Fruit fly (Drosophila melanogaster) whole organism, embryonic: ENCODE results near the gene Syx8.

Experiments
- BEAF-32 ChIP-seq: fragments of 200-800 bp; sonication (Bioruptor generic); optimal IDR thresholded peaks from 3 replicates; lab custom pipeline; 2017; ENCODE audit warnings: missing biosample characterization, missing genetic modification characterization, mild to moderate bottlenecking, moderate library complexity, missing genetic modification reagents
- Bdp1 ChIP-seq: fragments of 200-800 bp; sonication (Bioruptor generic); optimal IDR thresholded peaks from 3 replicates; lab custom pipeline; 2016; ENCODE audit warnings: missing biosample characterization, missing genetic modification characterization
- CG10321 ChIP-seq: fragments of 200-800 bp; sonication (Bioruptor generic); IDR thresholded peaks from 2 replicates; pipeline ENCODE4 v1.3.6; 2022; ENCODE audit warnings: missing biosample characterization, missing genetic modification characterization
- CG11093 ChIP-seq: fragments of 200-800 bp; sonication (Bioruptor generic); IDR thresholded peaks from 3 replicates; pipeline ENCODE4 v1.3.6; 2022; ENCODE audit warnings: missing biosample characterization, missing genetic modification characterization
- CG11696 ChIP-seq: fragments of 200-800 bp; sonication (Bioruptor generic); IDR thresholded peaks from 2 replicates; pipeline ENCODE4 v1.3.6; 2022; ENCODE audit warnings: missing biosample characterization, missing genetic modification characterization
- CG13123 ChIP-seq: fragments of 200-800 bp; sonication (Bioruptor generic); optimal IDR thresholded peaks from 2 replicates; lab custom pipeline; 2016; ENCODE audit warnings: missing biosample characterization, missing genetic modification characterization
- CG15479 ChIP-seq: fragments of 200-800 bp; sonication (Bioruptor generic); optimal IDR thresholded peaks from 3 replicates; lab custom pipeline; 2019; ENCODE audit warnings: missing biosample characterization, mild to moderate bottlenecking, missing genetic modification characterization, moderate library complexity
- CG15601 ChIP-seq: fragments of 200-800 bp; sonication (Bioruptor generic); optimal IDR thresholded peaks from 3 replicates; lab custom pipeline; 2019; ENCODE audit warnings: missing biosample characterization, mild to moderate bottlenecking, missing genetic modification characterization, moderate library complexity
- CG16779 ChIP-seq: fragments of 200-800 bp; sonication (Bioruptor generic); IDR thresholded peaks from 2 replicates; pipeline ENCODE4 v1.3.6; 2022; ENCODE audit warnings: missing biosample characterization, missing genetic modification characterization
- CG2202 ChIP-seq: fragments of 200-800 bp; sonication (Bioruptor generic); optimal IDR thresholded peaks from 2 replicates; lab custom pipeline; 2018; ENCODE audit warnings: missing biosample characterization, mild to moderate bottlenecking, missing genetic modification characterization
- CG2712 ChIP-seq: fragments of 200-800 bp; optimal IDR thresholded peaks from 3 replicates; lab custom pipeline; 2019; ENCODE audit warnings: missing biosample characterization, mild to moderate bottlenecking, missing genetic modification characterization, moderate library complexity
- CG2889 ChIP-seq: fragments of 200-800 bp; sonication (Bioruptor generic); IDR thresholded peaks from 3 replicates; pipeline ENCODE4 v1.3.6; 2022; ENCODE audit warnings: missing biosample characterization, missing genetic modification characterization
- CG3065 ChIP-seq: fragments of 200-800 bp; sonication (Bioruptor generic); optimal IDR thresholded peaks from 2 replicates; lab custom pipeline; 2016; ENCODE audit warnings: missing biosample characterization, missing genetic modification characterization
- CG32532 ChIP-seq: fragments of 200-800 bp; sonication (Bioruptor generic); IDR thresholded peaks from 2 replicates; pipeline ENCODE4 v1.3.6; 2022; ENCODE audit warnings: missing biosample characterization, missing genetic modification characterization
- CG33213 ChIP-seq: fragments of 200-800 bp; sonication (Bioruptor generic); optimal IDR thresholded peaks from 3 replicates; lab custom pipeline; 2016; ENCODE audit warnings: missing biosample characterization, missing genetic modification characterization
- CG3995 ChIP-seq: fragments of 200-800 bp; sonication (Bioruptor generic); optimal IDR thresholded peaks from 3 replicates; lab custom pipeline; 2016; ENCODE audit warnings: missing biosample characterization, missing genetic modification characterization
- CG5245 ChIP-seq: fragments of 200-800 bp; sonication (Bioruptor generic); optimal IDR thresholded peaks from 3 replicates; lab custom pipeline; 2016; ENCODE audit warnings: missing biosample characterization, missing genetic modification characterization
- CG7928 ChIP-seq: fragments of 200-800 bp; sonication (Bioruptor generic); optimal IDR thresholded peaks from 2 replicates; lab custom pipeline; 2017; ENCODE audit warnings: missing biosample characterization, mild to moderate bottlenecking, missing genetic modification characterization
- CG7963 ChIP-seq: fragments of 200-800 bp; sonication (Bioruptor generic); IDR thresholded peaks from 3 replicates; pipeline ENCODE4 v1.3.6; 2022; ENCODE audit warnings: missing biosample characterization, missing genetic modification characterization; ENCODE audit not compliant: partially characterized antibody
- CG7987 ChIP-seq: fragments of 200-800 bp; sonication (Bioruptor generic); optimal IDR thresholded peaks from 2 replicates; lab custom pipeline; 2018; ENCODE audit warnings: missing biosample characterization, mild to moderate bottlenecking, missing genetic modification characterization, moderate library complexity
- Deaf1 ChIP-seq: fragments of 200-800 bp; optimal IDR thresholded peaks from 3 replicates; lab custom pipeline; 2019; ENCODE audit warnings: missing biosample characterization, mild to moderate bottlenecking, missing genetic modification characterization, moderate library complexity
- GATAe ChIP-seq: fragments of 200-800 bp; sonication (Bioruptor generic); conservative IDR thresholded peaks from 2 replicates; pipeline ENCODE4 v1.3.6; 2022; ENCODE audit warnings: missing biosample characterization, missing genetic modification characterization
- HmgD ChIP-seq: fragments of 200-800 bp; sonication (Bioruptor generic); optimal IDR thresholded peaks from 3 replicates; lab custom pipeline; 2016; ENCODE audit warnings: missing biosample characterization, missing genetic modification characterization
- Meics ChIP-seq: fragments of 200-800 bp; sonication (Bioruptor generic); optimal IDR thresholded peaks from 2 replicates; lab custom pipeline; 2017; ENCODE audit warnings: missing biosample characterization, mild to moderate bottlenecking, missing genetic modification characterization
- Nf-YB ChIP-seq: fragments of 200-800 bp; sonication (Bioruptor generic); optimal IDR thresholded peaks from 3 replicates; lab custom pipeline; 2019; ENCODE audit warnings: missing biosample characterization, mild to moderate bottlenecking, missing genetic modification characterization, moderate library complexity
- Opbp ChIP-seq: fragments of 200-800 bp; sonication (Bioruptor generic); IDR thresholded peaks from 3 replicates; pipeline ENCODE4 v1.3.6; 2022; ENCODE audit warnings: missing biosample characterization, missing genetic modification characterization; ENCODE audit not compliant: partially characterized antibody
- PHDP ChIP-seq: fragments of 200-800 bp; sonication (Bioruptor generic); optimal IDR thresholded peaks from 3 replicates; lab custom pipeline; 2018; ENCODE audit warnings: missing biosample characterization, mild to moderate bottlenecking, missing genetic modification characterization, moderate library complexity
- Rfx ChIP-seq: fragments of 200-800 bp; sonication (Bioruptor generic); IDR thresholded peaks from 2 replicates; pipeline ENCODE4 v1.3.6; 2022; ENCODE audit warnings: missing biosample characterization, missing genetic modification characterization
- Scr ChIP-seq: fragments of 200-800 bp; sonication (Bioruptor generic); IDR thresholded peaks from 2 replicates; pipeline ENCODE4 v1.3.6; 2022; ENCODE audit warnings: missing biosample characterization, missing genetic modification characterization; ENCODE audit not compliant: partially characterized antibody
- Sox102F ChIP-seq: fragments of 200-800 bp; sonication (Bioruptor generic); optimal IDR thresholded peaks from 2 replicates; lab custom pipeline; 2018; ENCODE audit warnings: missing biosample characterization, mild to moderate bottlenecking, missing genetic modification characterization, moderate library complexity
- Taf1 ChIP-seq: fragments of 200-800 bp; sonication (Bioruptor generic); IDR thresholded peaks from 2 replicates; pipeline ENCODE4 v1.3.6; 2022; ENCODE audit warnings: missing biosample characterization, missing genetic modification characterization
- Tbp ChIP-seq: fragments of >200 bp; optimal IDR thresholded peaks from 2 replicates; lab custom pipeline; 2018; ENCODE audit warnings: missing biosample characterization, missing genetic modification characterization
- Trl ChIP-seq, 3 experiments: fragments of >200 bp in 2 of 3; fragments of 200-800 bp in 1 of 3; sonication (Bioruptor generic) in 1 of 3; optimal IDR thresholded peaks; 2 replicates in 1 of 3; 3 replicates in 2 of 3; lab custom pipeline; 2016 to 2017; ENCODE audit warnings: missing biosample characterization in 1 of 3, missing genetic modification characterization in 1 of 3
- ap ChIP-seq: fragments of 200-800 bp; sonication (Bioruptor generic); IDR thresholded peaks from 2 replicates; pipeline ENCODE4 v1.3.6; 2022; ENCODE audit warnings: missing biosample characterization, missing genetic modification characterization
- caup ChIP-seq: fragments of 200-800 bp; sonication (Bioruptor generic); optimal IDR thresholded peaks from 3 replicates; lab custom pipeline; 2017; ENCODE audit warnings: missing biosample characterization, mild to moderate bottlenecking, missing genetic modification characterization, moderate library complexity; ENCODE audit not compliant: severe bottlenecking
- crc ChIP-seq: fragments of 200-800 bp; sonication (Bioruptor generic); optimal IDR thresholded peaks from 2 replicates; lab custom pipeline; 2016; ENCODE audit warnings: missing biosample characterization, missing genetic modification characterization
- crp ChIP-seq, 2 experiments: fragments of 200-800 bp; sonication (Bioruptor generic); optimal IDR thresholded peaks; 2 replicates in 1 of 2; 3 replicates in 1 of 2; lab custom pipeline; 2017; ENCODE audit warnings: missing biosample characterization in 2 of 2, missing genetic modification characterization in 2 of 2, mild to moderate bottlenecking in 1 of 2, moderate library complexity in 1 of 2
- cwo ChIP-seq: fragments of 200-800 bp; sonication (Bioruptor generic); optimal IDR thresholded peaks from 3 replicates; lab custom pipeline; 2017; ENCODE audit warnings: missing biosample characterization, missing genetic modification characterization, mild to moderate bottlenecking, moderate library complexity, missing genetic modification reagents
- h ChIP-seq: fragments of >200 bp; optimal IDR thresholded peaks from 2 replicates; lab custom pipeline; 2017
- ham ChIP-seq: fragments of 200-800 bp; sonication (Bioruptor generic); IDR thresholded peaks from 2 replicates; pipeline ENCODE4 v1.3.6; 2022; ENCODE audit warnings: missing biosample characterization, missing genetic modification characterization
- ind ChIP-seq: fragments of 200-800 bp; sonication (Bioruptor generic); optimal IDR thresholded peaks from 3 replicates; lab custom pipeline; 2016; ENCODE audit warnings: missing biosample characterization, missing genetic modification characterization
- mam ChIP-seq: fragments of 200-800 bp; sonication (Bioruptor generic); optimal IDR thresholded peaks from 3 replicates; lab custom pipeline; 2016; ENCODE audit warnings: missing biosample characterization, missing genetic modification characterization
- row ChIP-seq: fragments of 200-800 bp; sonication (Bioruptor generic); IDR thresholded peaks from 3 replicates; pipeline ENCODE4 v1.3.6; 2022; ENCODE audit warnings: missing biosample characterization, missing genetic modification characterization
- run ChIP-seq: fragments of 200-800 bp; sonication (Bioruptor generic); optimal IDR thresholded peaks from 3 replicates; lab custom pipeline; 2018; ENCODE audit warnings: missing biosample characterization, mild to moderate bottlenecking, missing genetic modification characterization
- shn ChIP-seq: fragments of 200-800 bp; sonication (Bioruptor generic); optimal IDR thresholded peaks from 3 replicates; lab custom pipeline; 2016; ENCODE audit warnings: missing biosample characterization, missing genetic modification characterization
- sisA ChIP-seq: fragments of 200-800 bp; sonication (Bioruptor generic); IDR thresholded peaks from 2 replicates; pipeline ENCODE4 v1.3.6; 2022; ENCODE audit warnings: missing biosample characterization, missing genetic modification characterization
- so ChIP-seq: fragments of 200-800 bp; sonication (Bioruptor generic); IDR thresholded peaks from 3 replicates; pipeline ENCODE4 v1.3.6; 2022; ENCODE audit warnings: missing biosample characterization, missing genetic modification characterization
- tgo ChIP-seq: fragments of 200-800 bp; sonication (Bioruptor generic); IDR thresholded peaks from 3 replicates; pipeline ENCODE4 v1.3.6; 2022; ENCODE audit warnings: missing biosample characterization, missing genetic modification characterization
- tio ChIP-seq: fragments of 200-800 bp; sonication (Bioruptor generic); optimal IDR thresholded peaks from 2 replicates; lab custom pipeline; 2017; ENCODE audit warnings: missing biosample characterization, missing genetic modification characterization, inconsistent platforms
- unpg ChIP-seq: fragments of 200-800 bp; sonication (Bioruptor generic); optimal IDR thresholded peaks from 3 replicates; lab custom pipeline; 2018; ENCODE audit warnings: missing biosample characterization, mild to moderate bottlenecking, missing genetic modification characterization, moderate library complexity

The Syx8 gene

dm6 chr3L:16615132-16615709 is 28.4 kb upstream of the Syx8 start, which contains the start of gene Mo25 (continued):
- TF ChIP-seq cwo (GFP tag; lab: Kevin White, UChicago) (no peak), crp (GFP tag; optimal IDR thresholded peaks at IDR 0.05; lab: Kevin White, UChicago) (no peak), Tbp (GFP tag; lab: Kevin White, UChicago) (no peak), CG2202 (tag; lab: Kevin White, UChicago) (no peak), Meics (peak; percentile 34), Trl (optimal IDR thresholded peaks at IDR 0.05; lab: Kevin White, UChicago) (no peak), Trl (GFP tag; optimal IDR thresholded peaks at IDR 0.05; lab: Kevin White, UChicago) (no peak), CG16779 (GFP tag; lab: Robert Waterston, UW) (no peak), CG33213 (no peak), PHDP (tag; lab: Kevin White, UChicago) (peak; percentile 35), Opbp (GFP tag; lab: Robert Waterston, UW) (peak; percentile 81), CG15601 (tag; lab: Kevin White, UChicago) (peak; percentile 60), GATAe (no peak), CG2889 (no peak), CG10321 (no peak; the same call in 1 of the 2 replicates), CG7963 (GFP tag; lab: Robert Waterston, UW) (peak; percentile 60; the same call in 1 of the 3 replicates), CG15479 (GFP tag; lab: Kevin White, UChicago) (no peak), mam (peak; percentile 7), run (tag; lab: Kevin White, UChicago) (no peak), shn (GFP tag; lab: Kevin White, UChicago) (no peak), Scr (GFP tag; lab: Robert Waterston, UW) (peak; percentile 72), CG3065 (GFP tag; lab: Kevin White, UChicago) (no peak), crc (GFP tag; lab: Kevin White, UChicago) (no peak), h (lab: Kevin White, UChicago) (no peak), CG3995 (GFP tag; lab: Kevin White, UChicago) (peak; percentile 13), CG11093 (GFP tag; lab: Robert Waterston, UW) (no peak), CG7987 (no peak), tgo (GFP tag; lab: Robert Waterston, UW) (no peak), Deaf1 (peak; percentile 17), Nf-YB (no peak), Taf1 (GFP tag; lab: Robert Waterston, UW) (no peak), ap (GFP tag; lab: Robert Waterston, UW) (0 out of 2 replicates have a peak, but pooled peaks have one; percentile 2), so (GFP tag; lab: Robert Waterston, UW) (no peak), sisA (GFP tag; lab: Robert Waterston, UW) (no peak), CG7928 (GFP tag; lab: Kevin White, UChicago) (peak; percentile 93), CG11696 (GFP tag; lab: Robert Waterston, UW) (no peak), ham (GFP tag; lab: Robert Waterston, UW) (no peak), tio (no peak), CG2712 (tag; lab: Kevin White, UChicago) (peak; percentile 65), row (GFP tag; lab: Robert Waterston, UW) (peak; percentile 58; the same call in 2 of the 3 replicates), caup (GFP tag; lab: Kevin White, UChicago) (peak; percentile 43), unpg (GFP tag; lab: Kevin White, UChicago) (no peak), ind (GFP tag; lab: Kevin White, UChicago) (peak; percentile 40), HmgD (GFP tag; lab: Kevin White, UChicago) (no peak), Rfx (GFP tag; lab: Robert Waterston, UW) (peak; percentile 77), CG5245 (GFP tag; lab: Kevin White, UChicago) (peak; percentile 18), BEAF-32 (GFP tag; lab: Kevin White, UChicago) (peak; percentile 79), Sox102F (GFP tag; lab: Kevin White, UChicago) (no peak), CG13123 (no peak), CG32532 (GFP tag; lab: Robert Waterston, UW) (peak; percentile 52), Bdp1 (GFP tag; lab: Kevin White, UChicago) (peak; percentile 29)
